Fruit fly (Drosophila melanogaster): ENCODE measurements around the gene Clic.

Gene Clic

dm6 chrX:13786037-13786667 lies 36.0 kb downstream of the Clic start:
- TF ChIP-seq Dfd (GFP tag; optimal IDR thresholded peaks at IDR 0.05) (no peak), CG9705 (GFP tag; optimal IDR thresholded peaks at IDR 0.05) (no peak), Sp1 (GFP tag; optimal IDR thresholded peaks at IDR 0.05) (no peak), Mio (GFP tag; optimal IDR thresholded peaks at IDR 0.05) (no peak), Vsx2 (GFP tag; optimal IDR thresholded peaks at IDR 0.05; ENCODE audit: partially characterized antibody) (no peak), sv (GFP tag; optimal IDR thresholded peaks at IDR 0.05) (no peak), Jra (GFP tag; optimal IDR thresholded peaks at IDR 0.05) (no peak)

dm6 chrX:13783958-13784907 lies 37.9 kb downstream of the Clic start:
- TF ChIP-seq ey (GFP tag; optimal IDR thresholded peaks at IDR 0.05): peak; percentile 4
- TF ChIP-seq jim (GFP tag; optimal IDR thresholded peaks at IDR 0.05): no peak
- peak; percentile 68 for TF ChIP-seq psq (GFP tag; optimal IDR thresholded peaks at IDR 0.05)
- no peak for TF ChIP-seq dmrt93B (GFP tag; optimal IDR thresholded peaks at IDR 0.05)
- TF ChIP-seq CG32264 (GFP tag; optimal IDR thresholded peaks at IDR 0.05): no peak
- no peak for TF ChIP-seq Jra (GFP tag; optimal IDR thresholded peaks at IDR 0.05)
- TF ChIP-seq Mio (GFP tag; optimal IDR thresholded peaks at IDR 0.05): no peak
- TF ChIP-seq GATAd (GFP tag; optimal IDR thresholded peaks at IDR 0.05): no peak
- TF ChIP-seq Myc (optimal IDR thresholded peaks at IDR 0.05): no peak
- TF ChIP-seq brk (GFP tag; optimal IDR thresholded peaks at IDR 0.05): no peak
- no peak for TF ChIP-seq HLH106 (tag; optimal IDR thresholded peaks at IDR 0.05)
- peak; percentile 36 for TF ChIP-seq fru (GFP tag; optimal IDR thresholded peaks at IDR 0.05)
- TF ChIP-seq Hnf4 (GFP tag; optimal IDR thresholded peaks at IDR 0.05): no peak
- no peak for TF ChIP-seq tai (GFP tag; optimal IDR thresholded peaks at IDR 0.05)
- TF ChIP-seq Hr78 (GFP tag; optimal IDR thresholded peaks at IDR 0.05): no peak
- no peak for TF ChIP-seq CrebA (GFP tag; optimal IDR thresholded peaks at IDR 0.05; ENCODE audit: borderline replicate concordance)
- peak; percentile 14 for TF ChIP-seq h (GFP tag; optimal IDR thresholded peaks at IDR 0.05)
- TF ChIP-seq rgr (GFP tag; optimal IDR thresholded peaks at IDR 0.05): no peak
- TF ChIP-seq br (GFP tag; optimal IDR thresholded peaks at IDR 0.05): no peak
- TF ChIP-seq sv (GFP tag; optimal IDR thresholded peaks at IDR 0.05): no peak
- TF ChIP-seq CG9705 (GFP tag; optimal IDR thresholded peaks at IDR 0.05): no peak
- no peak for TF ChIP-seq usp (GFP tag; optimal IDR thresholded peaks at IDR 0.05)
- no peak for TF ChIP-seq Abd-B (GFP tag; optimal IDR thresholded peaks at IDR 0.05)
- no peak for TF ChIP-seq Rel (GFP tag; optimal IDR thresholded peaks at IDR 0.05)
- TF ChIP-seq Rel (tag; optimal IDR thresholded peaks at IDR 0.05): no peak
- no peak for TF ChIP-seq Hr83 (GFP tag; optimal IDR thresholded peaks at IDR 0.05; ENCODE audit: poor library complexity, severe bottlenecking)
- peak in 1 of 2 experiments; percentile 38 for TF ChIP-seq foxo (GFP tag; optimal IDR thresholded peaks at IDR 0.05)
- TF ChIP-seq lola (GFP tag; optimal IDR thresholded peaks at IDR 0.05): no peak
- TF ChIP-seq OdsH (GFP tag; optimal IDR thresholded peaks at IDR 0.05): no peak
- no peak for TF ChIP-seq sage (GFP tag; optimal IDR thresholded peaks at IDR 0.05)
- TF ChIP-seq Sp1 (GFP tag; optimal IDR thresholded peaks at IDR 0.05): no peak
- no peak for TF ChIP-seq woc (GFP tag; optimal IDR thresholded peaks at IDR 0.05)
- no peak for TF ChIP-seq N (GFP tag; optimal IDR thresholded peaks at IDR 0.05)
- no peak for TF ChIP-seq pan (optimal IDR thresholded peaks at IDR 0.05)
- no peak for TF ChIP-seq dsf (GFP tag; optimal IDR thresholded peaks at IDR 0.05; ENCODE audit: borderline replicate concordance)
- no peak for TF ChIP-seq Vsx2 (GFP tag; optimal IDR thresholded peaks at IDR 0.05; ENCODE audit: partially characterized antibody)
- no peak for TF ChIP-seq dl (GFP tag; optimal IDR thresholded peaks at IDR 0.05; ENCODE audit: insufficient read depth in 1 of 2, partially characterized antibody in 2 of 2)
- TF ChIP-seq Dif (GFP tag; optimal IDR thresholded peaks at IDR 0.05; ENCODE audit: partially characterized antibody): no peak
- TF ChIP-seq Dfd (GFP tag; optimal IDR thresholded peaks at IDR 0.05): no peak

Measured in whole organism, wandering third instar larva.